Worm (Caenorhabditis elegans): ENCODE results near the gene B0403.6.

DNA sequence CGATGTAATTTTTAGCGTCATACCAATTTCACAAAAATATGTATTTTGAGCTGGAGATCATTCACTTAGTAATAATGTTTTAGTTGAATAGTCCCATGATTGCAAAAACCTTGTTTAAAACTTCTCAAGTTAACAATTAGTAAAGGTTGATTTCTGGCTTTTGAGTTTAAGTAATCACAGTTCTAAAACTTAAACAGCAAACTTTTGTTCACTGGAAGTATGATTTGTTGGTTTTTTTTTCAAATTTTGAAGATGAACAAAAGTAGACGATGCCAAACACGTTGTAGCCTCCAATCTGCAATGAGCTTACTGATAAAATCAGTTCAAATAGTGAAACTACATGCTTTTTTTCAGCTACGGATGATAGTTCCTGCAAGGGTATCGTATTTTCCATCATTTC lies 37.4 kb upstream of the B0403.6 start, which contains the start of gene C36B7.1:
- TF ChIP-seq nhr-28 (tag; optimal IDR thresholded peaks at IDR 0.05): no peak
- TF ChIP-seq aha-1 (tag; optimal IDR thresholded peaks at IDR 0.05): no peak
- no peak for TF ChIP-seq nhr-77 (tag; optimal IDR thresholded peaks at IDR 0.05)
- no peak for TF ChIP-seq pag-3 (tag; optimal IDR thresholded peaks at IDR 0.05; ENCODE audit: borderline replicate concordance, insufficient read depth)
- no peak for TF ChIP-seq elt-3 (tag; optimal IDR thresholded peaks at IDR 0.05)
- no peak for TF ChIP-seq rnt-1 (tag; optimal IDR thresholded peaks at IDR 0.05)
- TF ChIP-seq tlp-1 (tag; optimal IDR thresholded peaks at IDR 0.05): no peak
- TF ChIP-seq egl-27 (tag; optimal IDR thresholded peaks at IDR 0.05): no peak
- no peak for TF ChIP-seq lin-15B (tag; optimal IDR thresholded peaks at IDR 0.05)
- no peak for TF ChIP-seq ama-1 (optimal IDR thresholded peaks at IDR 0.05)
- TF ChIP-seq nhr-84 (tag; optimal IDR thresholded peaks at IDR 0.05): no peak

Measured in whole organism, L1 larva.